Worm (Caenorhabditis elegans) whole organism, young adult: ENCODE results near the gene Y105C5B.1413.

Experiments
- F55B11.4 ChIP-seq: sonication (generic microtip); optimal IDR thresholded peaks from 2 replicates; lab custom pipeline; 2016; ENCODE audit warnings: missing compliant biosample characterization, missing genetic modification characterization, borderline replicate concordance; ENCODE audit not compliant: insufficient read depth
- F57A8.1 ChIP-seq: fragments of 200-800 bp; sonication (Bioruptor generic); optimal IDR thresholded peaks from 2 replicates; lab custom pipeline; 2018; ENCODE audit warnings: mild to moderate bottlenecking, missing genetic modification characterization, moderate library complexity, missing compliant biosample characterization
- bed-1 ChIP-seq: fragments of 200-800 bp; sonication (Bioruptor generic); IDR thresholded peaks from 2 replicates; pipeline ENCODE4 v1.3.6; 2022; ENCODE audit warnings: missing genetic modification reagents, missing genetic modification characterization, missing compliant biosample characterization
- cebp-1 ChIP-seq, 2 experiments: fragments of 200-800 bp in 1 of 2; sonication (Bioruptor generic) in 1 of 2; sonication (generic microtip) in 1 of 2; IDR thresholded peaks in 1 of 2; optimal IDR thresholded peaks in 1 of 2; 2 replicates each; pipeline versions ENCODE4 v1.3.6 to Lab custom; 2017 to 2022; ENCODE audit warnings: missing compliant biosample characterization in 2 of 2, missing genetic modification characterization in 2 of 2, mild to moderate bottlenecking in 1 of 2, missing genetic modification reagents in 1 of 2, moderate library complexity in 1 of 2
- egrh-3 ChIP-seq: fragments of 200-800 bp; sonication (Bioruptor generic); IDR thresholded peaks from 2 replicates; pipeline ENCODE4 v1.3.6; 2022; ENCODE audit warnings: missing genetic modification reagents, missing genetic modification characterization, missing compliant biosample characterization
- let-607 ChIP-seq, 2 experiments: fragments of 200-800 bp in 1 of 2; sonication (Bioruptor generic) in 1 of 2; sonication (generic microtip) in 1 of 2; optimal IDR thresholded peaks; 2 replicates each; lab custom pipeline; 2016 to 2018; ENCODE audit warnings: mild to moderate bottlenecking in 2 of 2, missing compliant biosample characterization in 2 of 2, missing genetic modification characterization in 2 of 2, moderate library complexity in 2 of 2, missing genotype in 1 of 2
- madf-10 ChIP-seq: sonication (generic microtip); optimal IDR thresholded peaks from 2 replicates; lab custom pipeline; 2016; ENCODE audit warnings: mild to moderate bottlenecking, missing genetic modification characterization, missing compliant biosample characterization
- mel-28 ChIP-seq: sonication (generic microtip); optimal IDR thresholded peaks from 2 replicates; lab custom pipeline; 2016; ENCODE audit warnings: borderline replicate concordance, mild to moderate bottlenecking, missing genetic modification characterization, missing compliant biosample characterization
- mes-4 ChIP-seq: sonication (generic microtip); optimal IDR thresholded peaks from 2 replicates; lab custom pipeline; 2016; ENCODE audit warnings: missing genotype, missing genetic modification characterization, missing compliant biosample characterization
- nhr-80 ChIP-seq: sonication (generic microtip); optimal IDR thresholded peaks from 2 replicates; lab custom pipeline; 2016; ENCODE audit warnings: missing genetic modification characterization, missing compliant biosample characterization
- pbrm-1 ChIP-seq: fragments of 200-800 bp; sonication (Bioruptor generic); IDR thresholded peaks from 2 replicates; pipeline ENCODE4 v1.3.6; 2022; ENCODE audit warnings: missing genetic modification reagents, missing genetic modification characterization, missing compliant biosample characterization
- unc-62 ChIP-seq: fragments of 150-350 bp; optimal IDR thresholded peaks from 2 replicates; lab custom pipeline; 2014; ENCODE audit warnings: missing biosample characterization, missing genetic modification reagents, missing genetic modification characterization
- zim-3 ChIP-seq: sonication (generic microtip); optimal IDR thresholded peaks from 2 replicates; lab custom pipeline; 2017; ENCODE audit warnings: mild to moderate bottlenecking, missing genetic modification characterization, moderate library complexity, missing compliant biosample characterization
- ztf-3 ChIP-seq: fragments of 200-800 bp; sonication (Bioruptor generic); optimal IDR thresholded peaks from 2 replicates; lab custom pipeline; 2018; ENCODE audit warnings: mild to moderate bottlenecking, missing genetic modification characterization, missing compliant biosample characterization

- TF ChIP-seq mel-28 (tag; lab: Kevin White, UChicago) (no peak), unc-62 (GFP tag; lab: Kevin White, UChicago) (no peak), cebp-1 (GFP tag; IDR thresholded peaks at IDR 0.05; lab: Robert Waterston, UW) (no peak), cebp-1 (tag; optimal IDR thresholded peaks at IDR 0.05; lab: Kevin White, UChicago) (no peak), madf-10 (no peak), egrh-3 (GFP tag; lab: Robert Waterston, UW) (no peak), mes-4 (tag; lab: Kevin White, UChicago) (no peak), F57A8.1 (GFP tag; lab: Kevin White, UChicago) (no peak), zim-3 (tag; lab: Kevin White, UChicago) (no peak), let-607 (tag; optimal IDR thresholded peaks at IDR 0.05; lab: Kevin White, UChicago) (no peak), F55B11.4 (tag; lab: Kevin White, UChicago) (no peak), nhr-80 (no peak), bed-1 (GFP tag; lab: Robert Waterston, UW) (no peak), ztf-3 (GFP tag; lab: Kevin White, UChicago) (no peak), pbrm-1 (GFP tag; lab: Robert Waterston, UW) (no peak)
Measured at ce11 chrIV:16138765-16139164, 45.7 kb downstream of the Y105C5B.1413 start.
